Fruit fly (Drosophila melanogaster): Measurements from ENCODE around the gene Ada2b.

The Ada2b gene

DNA sequence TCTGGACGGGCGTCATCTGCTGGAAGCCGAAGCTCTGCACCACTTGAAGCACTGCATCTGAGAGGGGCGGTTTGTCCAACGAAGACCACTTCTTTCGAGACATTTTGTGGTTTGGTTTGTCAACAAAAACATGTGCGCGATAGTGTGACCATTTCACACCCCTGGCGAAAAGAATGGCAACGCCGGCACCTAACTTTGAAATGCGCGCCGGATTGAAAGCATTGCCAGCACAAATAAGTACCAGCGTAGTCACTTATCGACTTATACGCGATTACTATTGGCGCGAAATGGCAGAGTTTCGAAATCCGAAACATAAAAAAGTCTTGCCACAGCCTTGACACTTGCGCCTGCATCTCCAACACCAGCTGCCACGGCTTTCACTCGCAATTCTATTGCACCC lies 29.4 kb upstream of the Ada2b start, which contains the start of gene CG9630:
CG9630 (minus strand) TSS at position 157 of the 400 bp plus-strand sequence.
- TF ChIP-seq Sox15 (GFP tag; optimal IDR thresholded peaks at IDR 0.05): no peak
- TF ChIP-seq Gug (GFP tag; IDR thresholded peaks at IDR 0.05): no peak
- TF ChIP-seq fkh (GFP tag; optimal IDR thresholded peaks at IDR 0.05): peak; percentile 94

DNA sequence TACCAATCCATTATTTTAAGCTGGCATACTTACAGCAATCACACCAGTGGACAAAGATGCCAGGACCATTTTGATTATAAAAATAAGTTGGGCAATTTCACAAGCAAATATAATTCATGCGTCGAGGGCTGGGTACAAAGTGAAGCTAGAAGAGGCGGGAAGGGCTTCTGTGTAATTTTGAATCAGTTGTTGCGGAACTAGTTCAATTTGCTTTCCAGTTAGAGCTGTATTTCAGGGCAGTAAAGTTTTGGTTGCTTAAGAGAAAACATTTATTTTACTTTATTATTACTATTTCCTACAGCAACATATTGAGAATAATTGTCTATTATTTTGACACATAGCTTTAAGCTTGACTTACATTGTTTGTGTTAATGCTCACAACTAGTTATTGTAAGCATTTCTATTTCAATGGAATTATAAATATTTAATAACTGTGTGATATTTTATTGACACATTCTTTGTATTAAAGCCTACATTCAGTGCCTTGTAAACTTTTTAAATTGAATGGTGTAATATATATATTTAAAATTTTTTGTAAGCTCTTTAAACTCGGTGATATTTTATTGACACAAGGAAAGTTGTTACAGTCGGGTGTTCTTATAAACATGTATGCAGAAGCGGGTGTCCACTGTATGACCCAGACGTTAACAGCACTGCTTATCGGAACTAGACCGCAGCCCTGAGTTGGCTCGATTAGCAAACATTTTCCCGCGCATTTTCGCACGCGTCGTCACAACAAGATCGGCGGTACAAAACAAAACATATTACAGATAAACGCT lies 24.2 kb upstream of the Ada2b start, which contains the start of the genes RPA1 and Mcm2:
RPA1 (minus strand) TSS at position 150 of the 779 bp plus-strand sequence.
Mcm2 (plus strand) TSS at position 669 of the 779 bp plus-strand sequence.
- TF ChIP-seq CG7368 (GFP tag; optimal IDR thresholded peaks at IDR 0.05): peak; percentile 56
- TF ChIP-seq CG31627 (GFP tag; optimal IDR thresholded peaks at IDR 0.05): peak; percentile 87
- peak; percentile 67 for TF ChIP-seq CG6808 (GFP tag; optimal IDR thresholded peaks at IDR 0.05)
- peak; percentile 87 for TF ChIP-seq fkh (GFP tag; optimal IDR thresholded peaks at IDR 0.05)
- TF ChIP-seq CG6792 (GFP tag; optimal IDR thresholded peaks at IDR 0.05): peak; percentile 70
- TF ChIP-seq ss (GFP tag; optimal IDR thresholded peaks at IDR 0.05): no peak
- peak; percentile 66; the same call in 2 of the 3 replicates for TF ChIP-seq CG8119 (GFP tag; IDR thresholded peaks at IDR 0.05)
- TF ChIP-seq Sox102F (GFP tag; optimal IDR thresholded peaks at IDR 0.05): peak; percentile 68
- TF ChIP-seq Sox14 (GFP tag; optimal IDR thresholded peaks at IDR 0.05): peak; percentile 66
- peak; percentile 68; the same call in 2 of the 3 replicates for TF ChIP-seq CG6163 (GFP tag; IDR thresholded peaks at IDR 0.05)
- TF ChIP-seq cyc (GFP tag; optimal IDR thresholded peaks at IDR 0.05): peak; percentile 79
- TF ChIP-seq Smox (GFP tag; optimal IDR thresholded peaks at IDR 0.05): peak; percentile 80
- peak; percentile 73 for TF ChIP-seq CG11902 (GFP tag; optimal IDR thresholded peaks at IDR 0.05)
- TF ChIP-seq Hr4 (GFP tag; optimal IDR thresholded peaks at IDR 0.05): no peak
- peak; percentile 70 for TF ChIP-seq CG10669 (GFP tag; optimal IDR thresholded peaks at IDR 0.05)
- TF ChIP-seq Ets96B (tag; optimal IDR thresholded peaks at IDR 0.05): peak; percentile 75
- no peak for TF ChIP-seq CG4318 (GFP tag; optimal IDR thresholded peaks at IDR 0.05)
- TF ChIP-seq topi (GFP tag; optimal IDR thresholded peaks at IDR 0.05): peak; percentile 67
- peak; percentile 94 for TF ChIP-seq svp (GFP tag)
- no peak for TF ChIP-seq pdm3 (GFP tag; optimal IDR thresholded peaks at IDR 0.05)
- TF ChIP-seq esn (GFP tag; optimal IDR thresholded peaks at IDR 0.05): peak; percentile 85
- peak; percentile 74 for TF ChIP-seq Eip75B (GFP tag; optimal IDR thresholded peaks at IDR 0.05)
- peak; percentile 71 for TF ChIP-seq CG8319 (GFP tag; optimal IDR thresholded peaks at IDR 0.05)
- peak; percentile 83 for TF ChIP-seq CG3919 (GFP tag; optimal IDR thresholded peaks at IDR 0.05)
- peak; percentile 42 for TF ChIP-seq CG6854 (GFP tag; optimal IDR thresholded peaks at IDR 0.05)
- TF ChIP-seq dsx (GFP tag; optimal IDR thresholded peaks at IDR 0.05; ENCODE audit: poor library complexity, severe bottlenecking): peak; percentile 63
- TF ChIP-seq CG11762 (GFP tag; optimal IDR thresholded peaks at IDR 0.05; ENCODE audit: insufficient read depth): peak; percentile 69
- peak; percentile 7 for TF ChIP-seq CG9139 (GFP tag; optimal IDR thresholded peaks at IDR 0.05)
- no peak for TF ChIP-seq dac (GFP tag; optimal IDR thresholded peaks at IDR 0.05)
- peak; percentile 78 for TF ChIP-seq Ets21C (GFP tag; optimal IDR thresholded peaks at IDR 0.05)
- peak; percentile 79 for TF ChIP-seq Hr39 (GFP tag; optimal IDR thresholded peaks at IDR 0.05)
- no peak for TF ChIP-seq CG1621 (tag; optimal IDR thresholded peaks at IDR 0.05)
- TF ChIP-seq Gug (GFP tag; IDR thresholded peaks at IDR 0.05): peak; percentile 67
- TF ChIP-seq Eip93F (GFP tag; optimal IDR thresholded peaks at IDR 0.05): peak; percentile 36
- TF ChIP-seq CG11294 (GFP tag; IDR thresholded peaks at IDR 0.05): peak; percentile 76
- TF ChIP-seq CG3032 (tag; optimal IDR thresholded peaks at IDR 0.05): peak; percentile 84
- no peak for TF ChIP-seq CG16779 (tag; optimal IDR thresholded peaks at IDR 0.05)
- TF ChIP-seq vri (GFP tag; optimal IDR thresholded peaks at IDR 0.05): no peak
- TF ChIP-seq CG10631 (GFP tag; optimal IDR thresholded peaks at IDR 0.05): peak; percentile 89
- TF ChIP-seq CG15336 (GFP tag; IDR thresholded peaks at IDR 0.05): peak; percentile 76
- TF ChIP-seq achi (GFP tag; optimal IDR thresholded peaks at IDR 0.05): peak; percentile 80
- peak; percentile 56 for TF ChIP-seq Blimp-1 (GFP tag; optimal IDR thresholded peaks at IDR 0.05)
- TF ChIP-seq lz (GFP tag; optimal IDR thresholded peaks at IDR 0.05): peak; percentile 86
- TF ChIP-seq Met (GFP tag; optimal IDR thresholded peaks at IDR 0.05): peak; percentile 75
- TF ChIP-seq Sox15 (GFP tag; optimal IDR thresholded peaks at IDR 0.05): peak; percentile 85
- peak; percentile 86 for TF ChIP-seq OdsH (GFP tag; optimal IDR thresholded peaks at IDR 0.05)
- no peak for TF ChIP-seq fd85E (GFP tag; optimal IDR thresholded peaks at IDR 0.05)

All from whole organism, prepupa.